Worm (Caenorhabditis elegans) whole organism, L4 larva: Measurements from ENCODE around the gene txt-18.

Experiments
- F10B5.3 ChIP-seq: sonication (generic microtip); optimal IDR thresholded peaks from 2 replicates; lab custom pipeline; 2016; ENCODE audit warnings: mild to moderate bottlenecking, missing genetic modification characterization, missing compliant biosample characterization
- F26F4.8 ChIP-seq: fragments of 200-800 bp; sonication (Bioruptor generic); conservative IDR thresholded peaks from 2 replicates; pipeline ENCODE4 v1.3.6; 2022; ENCODE audit warnings: missing genetic modification characterization, missing compliant biosample characterization
- F37D6.2 ChIP-seq: sonication (generic microtip); optimal IDR thresholded peaks from 2 replicates; lab custom pipeline; 2016; ENCODE audit warnings: mild to moderate bottlenecking, missing genetic modification characterization, missing compliant biosample characterization
- F44E2.7 ChIP-seq: fragments of 200-800 bp; sonication (Bioruptor generic); IDR thresholded peaks from 2 replicates; pipeline ENCODE4 v2.1.2; 2022; ENCODE audit warnings: missing genetic modification characterization, missing compliant biosample characterization
- F49E8.2 ChIP-seq: sonication (generic microtip); optimal IDR thresholded peaks from 2 replicates; lab custom pipeline; 2016; ENCODE audit warnings: missing compliant biosample characterization, mild to moderate bottlenecking, missing genetic modification characterization, borderline replicate concordance
- T20F7.1 ChIP-seq: fragments of 200-800 bp; sonication (Bioruptor generic); optimal IDR thresholded peaks from 2 replicates; lab custom pipeline; 2018; ENCODE audit warnings: mild to moderate bottlenecking, missing genetic modification characterization, missing compliant biosample characterization
- Y105C5A.15 ChIP-seq: fragments of 200-800 bp; sonication (Bioruptor generic); IDR thresholded peaks from 2 replicates; pipeline ENCODE4 v1.3.6; 2022; ENCODE audit warnings: missing genetic modification characterization, missing compliant biosample characterization
- Y75B8A.6 ChIP-seq: fragments of 200-800 bp; sonication (Bioruptor generic); IDR thresholded peaks from 2 replicates; pipeline ENCODE4 v1.3.6; 2022; ENCODE audit warnings: missing genetic modification reagents, missing genetic modification characterization, missing compliant biosample characterization
- ZK546.5 ChIP-seq, 2 experiments: sonication (generic microtip); optimal IDR thresholded peaks; 2 replicates each; lab custom pipeline; 2017; ENCODE audit warnings: missing biosample characterization in 2 of 2, missing genetic modification characterization in 2 of 2
- ama-1 ChIP-seq: fragments of 150-350 bp; optimal IDR thresholded peaks from 2 replicates; lab custom pipeline; 2014; ENCODE audit warnings: inconsistent platforms, mixed read lengths
- ceh-20 ChIP-seq: fragments of 200-800 bp; sonication (Bioruptor generic); IDR thresholded peaks from 2 replicates; pipeline ENCODE4 v1.3.6; 2022; ENCODE audit warnings: missing genetic modification reagents, missing genetic modification characterization, missing compliant biosample characterization
- ceh-44 ChIP-seq: fragments of 200-800 bp; sonication (Bioruptor generic); IDR thresholded peaks from 2 replicates; pipeline ENCODE4 v1.3.6; 2022; ENCODE audit warnings: missing genetic modification reagents, missing genetic modification characterization, missing compliant biosample characterization
- ceh-82 ChIP-seq: sonication (generic microtip); optimal IDR thresholded peaks from 2 replicates; lab custom pipeline; 2017; ENCODE audit warnings: missing biosample characterization, missing genetic modification characterization
- ces-1 ChIP-seq: fragments of 150-350 bp; sonication (generic microtip); optimal IDR thresholded peaks from 4 replicates; lab custom pipeline; 2014; ENCODE audit warnings: missing biosample characterization, missing genetic modification reagents, missing genetic modification characterization
- cey-2 ChIP-seq: sonication (generic microtip); optimal IDR thresholded peaks from 3 replicates; lab custom pipeline; 2017; ENCODE audit warnings: missing genetic modification characterization, mild to moderate bottlenecking, missing compliant biosample characterization, antibody characterized with exemption, borderline replicate concordance; ENCODE audit not compliant: insufficient read depth
- dmd-6 ChIP-seq: fragments of 200-800 bp; sonication (Bioruptor generic); IDR thresholded peaks from 2 replicates; pipeline ENCODE4 v1.3.6; 2022; ENCODE audit warnings: missing genetic modification reagents, missing genetic modification characterization, missing compliant biosample characterization
- dmd-9 ChIP-seq: fragments of 200-800 bp; sonication (Bioruptor generic); IDR thresholded peaks from 2 replicates; pipeline ENCODE4 v1.3.6; 2022; ENCODE audit warnings: missing genetic modification reagents, missing genetic modification characterization, missing compliant biosample characterization
- dpl-1 ChIP-seq: fragments of 150-350 bp; optimal IDR thresholded peaks from 2 replicates; lab custom pipeline; 2014; ENCODE audit warnings: missing biosample characterization, missing genetic modification reagents, missing genetic modification characterization
- egl-43 ChIP-seq: fragments of 200-800 bp; sonication (Bioruptor generic); IDR thresholded peaks from 2 replicates; pipeline ENCODE4 v1.3.6; 2022; ENCODE audit warnings: missing genetic modification reagents, missing genetic modification characterization, missing compliant biosample characterization
- fkh-10 ChIP-seq: fragments of 150-350 bp; optimal IDR thresholded peaks from 2 replicates; lab custom pipeline; 2014; ENCODE audit warnings: missing biosample characterization, missing genetic modification reagents, missing genetic modification characterization
- hif-1 ChIP-seq, 2 experiments: sonication (generic microtip); optimal IDR thresholded peaks; 2 replicates each; lab custom pipeline; 2016 to 2017; ENCODE audit warnings: missing compliant biosample characterization in 2 of 2, missing genetic modification characterization in 2 of 2, missing genetic modification reagents in 2 of 2, missing genotype in 2 of 2, mild to moderate bottlenecking in 1 of 2
- jun-1 ChIP-seq: fragments of 150-350 bp; optimal IDR thresholded peaks from 2 replicates; lab custom pipeline; 2014; ENCODE audit warnings: missing biosample characterization, missing genetic modification reagents, missing genetic modification characterization
- lin-1 ChIP-seq: fragments of 200-800 bp; sonication (Bioruptor generic); IDR thresholded peaks from 2 replicates; pipeline ENCODE4 v1.3.6; 2022; ENCODE audit warnings: missing genetic modification reagents, missing genetic modification characterization, missing compliant biosample characterization
- lin-13 ChIP-seq: fragments of 150-350 bp; optimal IDR thresholded peaks from 2 replicates; lab custom pipeline; 2014; ENCODE audit warnings: missing biosample characterization, missing genetic modification reagents, missing genetic modification characterization
- lin-15B ChIP-seq: fragments of 150-350 bp; sonication (generic microtip); optimal IDR thresholded peaks from 3 replicates; lab custom pipeline; 2014; ENCODE audit warnings: missing biosample characterization, missing genetic modification characterization
- lin-38 ChIP-seq: fragments of 200-800 bp; sonication (Bioruptor generic); IDR thresholded peaks from 2 replicates; pipeline ENCODE4 v1.3.6; 2022; ENCODE audit warnings: missing genetic modification reagents, missing genetic modification characterization, missing compliant biosample characterization
- lin-39 ChIP-seq: fragments of 150-350 bp; optimal IDR thresholded peaks from 2 replicates; lab custom pipeline; 2014; ENCODE audit warnings: missing biosample characterization, missing genetic modification reagents, missing genetic modification characterization
- lir-3 ChIP-seq: sonication (generic microtip); optimal IDR thresholded peaks from 2 replicates; lab custom pipeline; 2016; ENCODE audit warnings: mild to moderate bottlenecking, missing genetic modification characterization, missing compliant biosample characterization
- madf-9 ChIP-seq: fragments of 200-800 bp; sonication (Bioruptor generic); conservative IDR thresholded peaks from 2 replicates; pipeline ENCODE4 v1.3.6; 2022; ENCODE audit warnings: missing genetic modification reagents, missing genetic modification characterization, missing compliant biosample characterization
- mdl-1 ChIP-seq, 2 experiments: fragments of 150-350 bp in 1 of 2; sonication (generic microtip) in 1 of 2; optimal IDR thresholded peaks; 2 replicates each; lab custom pipeline; 2014 to 2017; ENCODE audit warnings: missing biosample characterization in 2 of 2, missing genetic modification characterization in 2 of 2
- mdt-29 ChIP-seq: fragments of 200-800 bp; sonication (Bioruptor generic); IDR thresholded peaks from 2 replicates; pipeline ENCODE4 v1.3.6; 2022; ENCODE audit warnings: missing genetic modification reagents, missing genetic modification characterization, missing compliant biosample characterization
- mep-1 ChIP-seq: fragments of 150-350 bp; sonication (generic microtip); optimal IDR thresholded peaks from 3 replicates; lab custom pipeline; 2014; ENCODE audit warnings: missing biosample characterization, missing genetic modification characterization
- mes-2 ChIP-seq: sonication (generic microtip); optimal IDR thresholded peaks from 2 replicates; lab custom pipeline; 2016; ENCODE audit warnings: missing genotype, mild to moderate bottlenecking, missing genetic modification characterization, missing compliant biosample characterization; ENCODE audit not compliant: poor library complexity, severe bottlenecking
- nhr-10 ChIP-seq: fragments of 150-350 bp; optimal IDR thresholded peaks from 2 replicates; lab custom pipeline; 2014; ENCODE audit warnings: missing biosample characterization, missing genetic modification characterization
- nhr-102 ChIP-seq: sonication (generic microtip); optimal IDR thresholded peaks from 2 replicates; lab custom pipeline; 2016; ENCODE audit warnings: mild to moderate bottlenecking, missing genetic modification characterization, moderate library complexity, missing compliant biosample characterization
- nhr-111 ChIP-seq: fragments of 200-800 bp; sonication (Bioruptor generic); optimal IDR thresholded peaks from 2 replicates; lab custom pipeline; 2018; ENCODE audit warnings: mild to moderate bottlenecking, missing genetic modification characterization, missing compliant biosample characterization
- nhr-76 ChIP-seq: fragments of 150-350 bp; optimal IDR thresholded peaks from 2 replicates; lab custom pipeline; 2014; ENCODE audit warnings: missing biosample characterization, missing genetic modification characterization
- php-3 ChIP-seq: fragments of 200-800 bp; sonication (Bioruptor generic); IDR thresholded peaks from 2 replicates; pipeline ENCODE4 v1.3.6; 2022; ENCODE audit warnings: missing genetic modification reagents, missing genetic modification characterization, missing compliant biosample characterization
- pqm-1 ChIP-seq: sonication (generic microtip); optimal IDR thresholded peaks from 2 replicates; lab custom pipeline; 2017; ENCODE audit warnings: missing biosample characterization, missing genetic modification characterization
- rbr-2 ChIP-seq: sonication (generic microtip); optimal IDR thresholded peaks from 2 replicates; lab custom pipeline; 2016; ENCODE audit warnings: missing genotype, missing genetic modification characterization, missing compliant biosample characterization
- set-16 ChIP-seq: fragments of 200-800 bp; sonication (Bioruptor generic); IDR thresholded peaks from 2 replicates; pipeline ENCODE4 v1.3.6; 2022; ENCODE audit warnings: missing genetic modification reagents, missing genetic modification characterization, missing compliant biosample characterization
- skn-1 ChIP-seq: fragments of 150-350 bp; optimal IDR thresholded peaks from 2 replicates; lab custom pipeline; 2014; ENCODE audit warnings: missing biosample characterization, missing genetic modification characterization
- snpc-1.2 ChIP-seq: fragments of 200-800 bp; sonication (Bioruptor generic); IDR thresholded peaks from 2 replicates; pipeline ENCODE4 v1.3.6; 2022; ENCODE audit warnings: missing genetic modification reagents, missing genetic modification characterization, missing compliant biosample characterization
- spr-1 ChIP-seq: sonication (generic microtip); optimal IDR thresholded peaks from 2 replicates; lab custom pipeline; 2016; ENCODE audit warnings: mild to moderate bottlenecking, missing genetic modification characterization, missing compliant biosample characterization
- spr-3 ChIP-seq: fragments of 200-800 bp; sonication (Bioruptor generic); optimal IDR thresholded peaks from 2 replicates; lab custom pipeline; 2018; ENCODE audit warnings: mild to moderate bottlenecking, missing genetic modification characterization, missing compliant biosample characterization
- tag-97 ChIP-seq: fragments of 200-800 bp; sonication (Bioruptor generic); IDR thresholded peaks from 2 replicates; pipeline ENCODE4 v1.3.6; 2022; ENCODE audit warnings: missing genetic modification characterization, missing compliant biosample characterization
- tra-1 ChIP-seq: fragments of 200-800 bp; sonication (Bioruptor generic); IDR thresholded peaks from 2 replicates; pipeline ENCODE4 v1.3.6; 2022; ENCODE audit warnings: missing genetic modification reagents, missing genetic modification characterization, missing compliant biosample characterization
- unc-39 ChIP-seq: sonication (generic microtip); optimal IDR thresholded peaks from 2 replicates; lab custom pipeline; 2017; ENCODE audit warnings: missing biosample characterization, missing genetic modification characterization
- vab-7 ChIP-seq: fragments of 200-800 bp; sonication (Bioruptor generic); IDR thresholded peaks from 2 replicates; pipeline ENCODE4 v1.3.6; 2022; ENCODE audit warnings: missing genetic modification reagents, missing genetic modification characterization, missing compliant biosample characterization
- zfp-2 ChIP-seq: sonication (generic microtip); optimal IDR thresholded peaks from 2 replicates; lab custom pipeline; 2016; ENCODE audit warnings: mild to moderate bottlenecking, missing genetic modification characterization, missing compliant biosample characterization
- zfp-3 ChIP-seq: fragments of 200-800 bp; sonication (Bioruptor generic); conservative IDR thresholded peaks from 2 replicates; pipeline ENCODE4 v1.3.6; 2022; ENCODE audit warnings: missing genetic modification reagents, missing genetic modification characterization, missing compliant biosample characterization
- zip-11 ChIP-seq: fragments of 200-800 bp; sonication (Bioruptor generic); IDR thresholded peaks from 2 replicates; pipeline ENCODE4 v1.3.6; 2022; ENCODE audit warnings: missing genetic modification characterization, missing compliant biosample characterization
- ztf-7 ChIP-seq: fragments of 150-350 bp; optimal IDR thresholded peaks from 2 replicates; lab custom pipeline; 2014; ENCODE audit warnings: missing biosample characterization, missing genetic modification characterization

The txt-18 gene

DNA sequence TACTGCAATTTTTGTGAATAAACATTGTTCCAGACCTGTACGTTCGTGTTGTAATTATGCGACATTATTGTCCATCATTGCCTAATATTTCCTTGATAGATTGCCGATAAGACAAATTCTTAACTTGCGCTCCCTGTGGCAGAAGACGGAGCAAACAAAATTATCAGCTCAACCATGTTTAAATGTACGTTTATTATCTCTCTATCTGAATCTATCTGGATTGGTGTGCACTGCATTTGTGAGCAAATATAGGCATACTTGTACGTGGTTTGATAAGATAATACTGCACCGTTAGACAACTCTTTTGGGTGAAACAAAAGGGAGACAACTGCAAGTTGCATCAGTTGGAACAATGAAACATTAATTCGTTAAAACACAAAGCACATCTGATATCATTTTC lies 16.6 kb upstream of the txt-18 start (continued):
- no peak for TF ChIP-seq lin-39 (tag; lab: Kevin White, UChicago)
- no peak for TF ChIP-seq lir-3
- no peak for TF ChIP-seq dpl-1 (GFP tag; lab: Kevin White, UChicago)
- TF ChIP-seq F49E8.2 (tag; lab: Kevin White, UChicago) = no peak
- TF ChIP-seq lin-15B (tag; lab: Kevin White, UChicago) = no peak
- no peak for TF ChIP-seq F10B5.3 (tag; lab: Kevin White, UChicago)
- peak; percentile 56 for TF ChIP-seq T20F7.1 (GFP tag; lab: Kevin White, UChicago)
- no peak for TF ChIP-seq rbr-2 (tag; lab: Kevin White, UChicago)
- TF ChIP-seq nhr-10 = no peak
- TF ChIP-seq ceh-44 = no peak
- no peak for TF ChIP-seq madf-9 (GFP tag; lab: Robert Waterston, UW)
- no peak for TF ChIP-seq lin-13 (GFP tag; lab: Kevin White, UChicago)
- no peak for TF ChIP-seq vab-7 (GFP tag; lab: Robert Waterston, UW)
- peak; percentile 18 for TF ChIP-seq cey-2
- TF ChIP-seq lin-38 = no peak
- TF ChIP-seq Y105C5A.15 = no peak
- no peak for TF ChIP-seq ceh-20
- no peak for TF ChIP-seq Y75B8A.6 (GFP tag; lab: Robert Waterston, UW)
- no peak for TF ChIP-seq mep-1 (tag; lab: Kevin White, UChicago)
- TF ChIP-seq hif-1 (tag; optimal IDR thresholded peaks at IDR 0.05; lab: Kevin White, UChicago) = no peak
- TF ChIP-seq egl-43 (GFP tag; lab: Robert Waterston, UW) = no peak
- TF ChIP-seq unc-39 (tag; lab: Kevin White, UChicago) = no peak
- TF ChIP-seq mdt-29 (GFP tag; lab: Robert Waterston, UW) = no peak
- TF ChIP-seq spr-1 (tag; lab: Kevin White, UChicago) = no peak
- peak; percentile 80 for TF ChIP-seq php-3 (GFP tag; lab: Robert Waterston, UW)
- TF ChIP-seq zfp-3 (GFP tag; lab: Robert Waterston, UW) = no peak
- no peak for TF ChIP-seq F44E2.7 (GFP tag; lab: Robert Waterston, UW)
- TF ChIP-seq ama-1 (lab: Kevin White, UChicago) = no peak
- TF ChIP-seq pqm-1 = peak; percentile 97
- TF ChIP-seq ztf-7 (tag; lab: Kevin White, UChicago) = no peak
- no peak for TF ChIP-seq nhr-111 (GFP tag; lab: Kevin White, UChicago)
- TF ChIP-seq F26F4.8 (GFP tag; lab: Robert Waterston, UW) = no peak
- no peak for TF ChIP-seq tag-97 (GFP tag; lab: Robert Waterston, UW)
- TF ChIP-seq ceh-82 = no peak
- peak; percentile 89 for TF ChIP-seq dmd-6 (GFP tag; lab: Robert Waterston, UW)
- no peak for TF ChIP-seq zfp-2
- peak; percentile 60 for TF ChIP-seq nhr-102 (tag; lab: Kevin White, UChicago)
- TF ChIP-seq F37D6.2 (tag; lab: Kevin White, UChicago) = no peak
- TF ChIP-seq lin-1 (GFP tag; lab: Robert Waterston, UW) = peak; percentile 78
- TF ChIP-seq tra-1 (GFP tag; lab: Robert Waterston, UW) = peak; percentile 79
- TF ChIP-seq set-16 (GFP tag; lab: Robert Waterston, UW) = no peak
- no peak for TF ChIP-seq skn-1 (tag; lab: Kevin White, UChicago)
- peak; percentile 32 for TF ChIP-seq mes-2
- TF ChIP-seq zip-11 (GFP tag; lab: Robert Waterston, UW) = no peak
- TF ChIP-seq mdl-1 (tag; optimal IDR thresholded peaks at IDR 0.05; lab: Kevin White, UChicago) = no peak
- TF ChIP-seq snpc-1.2 (GFP tag; lab: Robert Waterston, UW) = no peak
- no peak for TF ChIP-seq dmd-9
- no peak for TF ChIP-seq ZK546.5 (tag; optimal IDR thresholded peaks at IDR 0.05; lab: Kevin White, UChicago)
- TF ChIP-seq nhr-76 (tag; lab: Kevin White, UChicago) = no peak
- TF ChIP-seq ces-1 (GFP tag; lab: Kevin White, UChicago) = no peak
- no peak for TF ChIP-seq jun-1
- no peak for TF ChIP-seq fkh-10 (GFP tag; lab: Kevin White, UChicago)
- TF ChIP-seq spr-3 = no peak
- TF ChIP-seq, all 104 proteins: peak for 18
